Fruit fly (Drosophila melanogaster): ENCODE results near the gene CG13630.

DNA sequence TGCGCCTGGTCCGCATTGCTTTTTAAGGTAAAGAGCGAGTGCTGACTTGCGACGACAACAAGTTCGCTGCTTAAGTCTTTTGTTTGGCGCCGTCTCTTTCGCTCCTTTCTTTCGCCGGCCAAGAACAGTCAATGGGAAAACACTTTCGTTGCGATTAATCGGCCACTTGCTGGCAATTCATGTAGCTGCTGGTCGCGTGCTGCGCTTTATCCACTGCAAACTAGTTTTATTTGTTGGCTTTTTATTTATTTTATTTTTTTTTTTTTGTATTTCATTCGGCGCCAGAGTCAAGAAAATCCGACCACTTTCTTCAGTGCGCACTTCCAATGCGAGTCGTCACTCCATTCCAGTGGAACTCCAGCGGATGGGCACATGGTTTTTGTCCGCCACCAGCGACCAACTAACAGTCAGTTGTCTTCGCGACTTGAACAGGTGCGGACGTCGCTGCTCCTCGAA lies 6.8 kb downstream of the CG13630 start, which contains the start of the genes CG13627 and CG46316:
- peak; percentile 15 for TF ChIP-seq psq (GFP tag; optimal IDR thresholded peaks at IDR 0.05)
- TF ChIP-seq jim (GFP tag; optimal IDR thresholded peaks at IDR 0.05): no peak
- TF ChIP-seq usp (GFP tag; optimal IDR thresholded peaks at IDR 0.05): no peak

Measured in whole organism, wandering third instar larva.